Worm (Caenorhabditis elegans) whole organism, L2 larva: ENCODE results near the gene ZK470.4.

Source experiments
- C34F6.9 ChIP-seq: fragments of 150-350 bp; optimal IDR thresholded peaks from 2 replicates; lab custom pipeline; 2014; ENCODE audit warnings: missing biosample characterization, missing genetic modification characterization
- F13H6.1 ChIP-seq: sonication (generic microtip); optimal IDR thresholded peaks from 2 replicates; lab custom pipeline; 2016; ENCODE audit warnings: missing genetic modification characterization, missing compliant biosample characterization
- R02D3.7 ChIP-seq: fragments of 150-350 bp; optimal IDR thresholded peaks from 2 replicates; lab custom pipeline; 2014; ENCODE audit warnings: missing biosample characterization, missing genetic modification characterization
- Y55F3AM.14 ChIP-seq: fragments of 200-800 bp; sonication (Bioruptor generic); optimal IDR thresholded peaks from 2 replicates; lab custom pipeline; 2018; ENCODE audit warnings: mild to moderate bottlenecking, missing genetic modification characterization, missing compliant biosample characterization
- alr-1 ChIP-seq: fragments of 150-350 bp; optimal IDR thresholded peaks from 2 replicates; lab custom pipeline; 2014; ENCODE audit warnings: missing biosample characterization, missing genetic modification characterization
- aly-2 ChIP-seq: fragments of 150-350 bp; optimal IDR thresholded peaks from 2 replicates; lab custom pipeline; 2014; ENCODE audit warnings: missing biosample characterization, missing genetic modification characterization
- blmp-1 ChIP-seq: sonication (generic microtip); optimal IDR thresholded peaks from 2 replicates; lab custom pipeline; 2017; ENCODE audit warnings: missing genetic modification characterization, mild to moderate bottlenecking, missing compliant biosample characterization, antibody characterized with exemption, moderate library complexity; ENCODE audit not compliant: insufficient read depth
- ceh-16 ChIP-seq: fragments of 150-350 bp; optimal IDR thresholded peaks from 2 replicates; lab custom pipeline; 2014; ENCODE audit warnings: missing biosample characterization, missing genetic modification characterization
- ceh-82 ChIP-seq: fragments of 150-350 bp; optimal IDR thresholded peaks from 2 replicates; lab custom pipeline; 2014; ENCODE audit warnings: missing biosample characterization, missing genetic modification characterization
- egl-27 ChIP-seq: sonication (generic microtip); optimal IDR thresholded peaks from 3 replicates; lab custom pipeline; 2017; ENCODE audit warnings: missing biosample characterization, missing genetic modification reagents, missing genetic modification characterization
- elt-1 ChIP-seq: fragments of 150-350 bp; optimal IDR thresholded peaks from 2 replicates; lab custom pipeline; 2014; ENCODE audit warnings: missing biosample characterization, missing genetic modification characterization
- elt-3 ChIP-seq: sonication (generic microtip); optimal IDR thresholded peaks from 2 replicates; lab custom pipeline; 2017; ENCODE audit warnings: missing biosample characterization, missing genetic modification characterization
- fos-1 ChIP-seq: fragments of 150-350 bp; optimal IDR thresholded peaks from 2 replicates; lab custom pipeline; 2014; ENCODE audit warnings: missing biosample characterization, missing genetic modification characterization
- gmeb-1 ChIP-seq: fragments of 150-350 bp; optimal IDR thresholded peaks from 2 replicates; lab custom pipeline; 2014; ENCODE audit warnings: missing biosample characterization, missing genetic modification characterization
- lin-11 ChIP-seq: fragments of 150-350 bp; sonication (generic microtip); optimal IDR thresholded peaks from 2 replicates; lab custom pipeline; 2014; ENCODE audit warnings: missing biosample characterization, missing genetic modification characterization, inconsistent platforms, mixed read lengths
- lin-13 ChIP-seq: fragments of 150-350 bp; optimal IDR thresholded peaks from 2 replicates; lab custom pipeline; 2014; ENCODE audit warnings: missing biosample characterization, missing genetic modification reagents, missing genetic modification characterization
- lin-39 ChIP-seq: fragments of 150-350 bp; optimal IDR thresholded peaks from 2 replicates; lab custom pipeline; 2014; ENCODE audit warnings: missing biosample characterization, missing genetic modification reagents, missing genetic modification characterization
- lsy-2 ChIP-seq, 2 experiments: fragments of 150-350 bp in 1 of 2; sonication (generic microtip) in 1 of 2; optimal IDR thresholded peaks; 2 replicates each; lab custom pipeline; 2014 to 2017; ENCODE audit warnings: missing biosample characterization in 2 of 2, missing genetic modification characterization in 2 of 2
- mab-5 ChIP-seq: fragments of 150-350 bp; optimal IDR thresholded peaks from 2 replicates; lab custom pipeline; 2014; ENCODE audit warnings: missing biosample characterization, missing genetic modification characterization
- mbf-1 ChIP-seq: sonication (generic microtip); optimal IDR thresholded peaks from 2 replicates; lab custom pipeline; 2017; ENCODE audit warnings: missing biosample characterization, missing genetic modification characterization
- mdl-1 ChIP-seq, 2 experiments: fragments of 150-350 bp in 1 of 2; sonication (generic microtip) in 1 of 2; optimal IDR thresholded peaks; 2 replicates each; lab custom pipeline; 2017; ENCODE audit warnings: missing biosample characterization in 2 of 2, missing genetic modification characterization in 2 of 2
- nhr-10 ChIP-seq: sonication (generic microtip); optimal IDR thresholded peaks from 2 replicates; lab custom pipeline; 2017; ENCODE audit warnings: missing biosample characterization, missing genetic modification characterization
- nhr-11 ChIP-seq: fragments of 150-350 bp; optimal IDR thresholded peaks from 2 replicates; lab custom pipeline; 2014; ENCODE audit warnings: missing biosample characterization, missing genetic modification characterization
- nhr-12 ChIP-seq: fragments of 150-350 bp; optimal IDR thresholded peaks from 2 replicates; lab custom pipeline; 2014; ENCODE audit warnings: missing biosample characterization, missing genetic modification characterization
- nhr-129 ChIP-seq: fragments of 150-350 bp; optimal IDR thresholded peaks from 2 replicates; lab custom pipeline; 2014; ENCODE audit warnings: missing biosample characterization, missing genetic modification characterization
- nhr-21 ChIP-seq: fragments of 150-350 bp; optimal IDR thresholded peaks from 2 replicates; lab custom pipeline; 2014; ENCODE audit warnings: missing biosample characterization, missing genetic modification characterization
- nhr-237 ChIP-seq: fragments of 150-350 bp; optimal IDR thresholded peaks from 2 replicates; lab custom pipeline; 2014; ENCODE audit warnings: missing biosample characterization, missing genetic modification characterization
- nhr-25 ChIP-seq: fragments of 150-350 bp; sonication (generic microtip); optimal IDR thresholded peaks from 3 replicates; lab custom pipeline; 2014; ENCODE audit warnings: missing biosample characterization, missing genetic modification characterization
- nhr-6 ChIP-seq: fragments of 150-350 bp; optimal IDR thresholded peaks from 2 replicates; lab custom pipeline; 2014; ENCODE audit warnings: missing biosample characterization, missing genetic modification characterization
- nhr-77 ChIP-seq: fragments of 150-350 bp; optimal IDR thresholded peaks from 2 replicates; lab custom pipeline; 2014; ENCODE audit warnings: missing biosample characterization, missing genetic modification characterization
- sem-4 ChIP-seq: fragments of 150-350 bp; optimal IDR thresholded peaks from 2 replicates; lab custom pipeline; 2014; ENCODE audit warnings: missing biosample characterization, missing genetic modification reagents, missing genetic modification characterization
- skn-1 ChIP-seq: sonication (generic microtip); optimal IDR thresholded peaks from 2 replicates; lab custom pipeline; 2017; ENCODE audit warnings: missing biosample characterization, missing genetic modification characterization
- sma-3 ChIP-seq: sonication (generic microtip); optimal IDR thresholded peaks from 2 replicates; lab custom pipeline; 2016; ENCODE audit warnings: missing genetic modification reagents, missing genetic modification characterization, missing compliant biosample characterization
- sma-9 ChIP-seq, 2 experiments: fragments of 150-350 bp in 1 of 2; sonication (generic microtip) in 1 of 2; optimal IDR thresholded peaks; 2 replicates each; lab custom pipeline; 2014 to 2016; ENCODE audit warnings: missing genetic modification characterization in 2 of 2, mild to moderate bottlenecking in 1 of 2, missing biosample characterization in 1 of 2, missing compliant biosample characterization in 1 of 2, missing genetic modification reagents in 1 of 2, moderate library complexity in 1 of 2
- snpc-4 ChIP-seq: fragments of 150-350 bp; optimal IDR thresholded peaks from 2 replicates; lab custom pipeline; 2014; ENCODE audit warnings: missing biosample characterization, missing genetic modification characterization
- unc-39 ChIP-seq: fragments of 150-350 bp; optimal IDR thresholded peaks from 2 replicates; lab custom pipeline; 2014; ENCODE audit warnings: missing biosample characterization, missing genetic modification characterization
- unc-55 ChIP-seq: fragments of 150-350 bp; sonication (generic microtip); optimal IDR thresholded peaks from 3 replicates; lab custom pipeline; 2014; ENCODE audit warnings: missing biosample characterization, missing genetic modification reagents, missing genetic modification characterization
- unc-62 ChIP-seq: fragments of 150-350 bp; optimal IDR thresholded peaks from 2 replicates; lab custom pipeline; 2014; ENCODE audit warnings: missing biosample characterization, missing genetic modification reagents, missing genetic modification characterization
- zag-1 ChIP-seq: fragments of 150-350 bp; optimal IDR thresholded peaks from 2 replicates; lab custom pipeline; 2014; ENCODE audit warnings: missing biosample characterization, missing genetic modification characterization
- ztf-1 ChIP-seq: fragments of 200-800 bp; sonication (Bioruptor generic); conservative IDR thresholded peaks from 2 replicates; pipeline ENCODE4 v1.3.6; 2022; ENCODE audit warnings: missing genetic modification characterization, missing compliant biosample characterization
- ztf-11 ChIP-seq: sonication (generic microtip); optimal IDR thresholded peaks from 2 replicates; lab custom pipeline; 2017; ENCODE audit warnings: missing biosample characterization, missing genetic modification characterization
- ztf-4 ChIP-seq: fragments of 150-350 bp; optimal IDR thresholded peaks from 2 replicates; lab custom pipeline; 2014; ENCODE audit warnings: missing biosample characterization, missing genetic modification characterization

ZK470.4 gene

ce11 chrX:4154784-4155183 lies 15.2 kb upstream of the ZK470.4 start:
- TF ChIP-seq egl-27 (tag; lab: Kevin White, UChicago), result no peak
- TF ChIP-seq nhr-10 (tag; lab: Kevin White, UChicago), result no peak
- no peak for TF ChIP-seq elt-1
- TF ChIP-seq elt-3 (tag; lab: Kevin White, UChicago), result no peak
- no peak for TF ChIP-seq gmeb-1 (tag; lab: Kevin White, UChicago)
- TF ChIP-seq Y55F3AM.14, result no peak
- TF ChIP-seq ceh-82, result no peak
- TF ChIP-seq sem-4 (tag; lab: Kevin White, UChicago), result no peak
- TF ChIP-seq lin-11, result no peak
- no peak for TF ChIP-seq nhr-6 (tag; lab: Kevin White, UChicago)
- TF ChIP-seq nhr-12, result no peak
- peak; percentile 51 for TF ChIP-seq mab-5 (tag; lab: Kevin White, UChicago)
- TF ChIP-seq unc-39 (tag; lab: Kevin White, UChicago), result no peak
- no peak for TF ChIP-seq unc-62
- peak; percentile 50 for TF ChIP-seq zag-1 (tag; lab: Kevin White, UChicago)
- TF ChIP-seq nhr-77 (tag; lab: Kevin White, UChicago), result no peak
- TF ChIP-seq unc-55 (GFP tag; lab: Kevin White, UChicago), result no peak
- TF ChIP-seq lin-39 (tag; lab: Kevin White, UChicago), result no peak
- TF ChIP-seq ztf-11 (tag; lab: Kevin White, UChicago), result no peak
- peak; percentile 5 for TF ChIP-seq C34F6.9
- no peak for TF ChIP-seq ztf-4 (tag; lab: Kevin White, UChicago)
- no peak for TF ChIP-seq nhr-25 (tag; lab: Kevin White, UChicago)
- no peak for TF ChIP-seq lin-13 (GFP tag; lab: Kevin White, UChicago)
- no peak for TF ChIP-seq nhr-11
- peak; percentile 21 for TF ChIP-seq nhr-129
- TF ChIP-seq sma-3 (GFP tag; lab: Kevin White, UChicago), result no peak
- no peak for TF ChIP-seq mbf-1 (tag; lab: Kevin White, UChicago)
- TF ChIP-seq skn-1, result no peak
- TF ChIP-seq alr-1 (tag; lab: Kevin White, UChicago), result no peak
- TF ChIP-seq aly-2 (tag; lab: Kevin White, UChicago), result no peak
- TF ChIP-seq F13H6.1 (tag; lab: Kevin White, UChicago), result peak; percentile 12
- TF ChIP-seq nhr-21, result no peak
- TF ChIP-seq blmp-1, result no peak
- TF ChIP-seq nhr-237 (tag; lab: Kevin White, UChicago), result no peak
- TF ChIP-seq mdl-1 (tag; optimal IDR thresholded peaks at IDR 0.05; lab: Kevin White, UChicago), result peak in 1 of 2 experiments; percentile 12
- no peak for TF ChIP-seq fos-1 (tag; lab: Kevin White, UChicago)
- no peak for TF ChIP-seq lsy-2 (tag; optimal IDR thresholded peaks at IDR 0.05; lab: Kevin White, UChicago)
- TF ChIP-seq sma-9 (GFP tag; optimal IDR thresholded peaks at IDR 0.05; lab: Kevin White, UChicago), result no peak
- TF ChIP-seq sma-9 (tag; optimal IDR thresholded peaks at IDR 0.05; lab: Kevin White, UChicago), result no peak

- no peak for TF ChIP-seq nhr-77 (tag; lab: Kevin White, UChicago)
- no peak for TF ChIP-seq snpc-4 (tag; lab: Kevin White, UChicago)
These were observed 13.8 kb upstream of the ZK470.4 start, which contains the start of gene nck-1 for ce11 chrX:4153343-4153742. TSS of gene nck-1 (minus strand) at chrX:4153443.

ce11 chrX:4151206-4151605 lies 11.6 kb upstream of the ZK470.4 start:
- TF ChIP-seq lsy-2 (tag; optimal IDR thresholded peaks at IDR 0.05; lab: Kevin White, UChicago), result no peak
- no peak for TF ChIP-seq egl-27 (tag; lab: Kevin White, UChicago)
- TF ChIP-seq lin-13 (GFP tag; lab: Kevin White, UChicago), result no peak
- TF ChIP-seq R02D3.7 (tag; lab: Kevin White, UChicago), result no peak
- TF ChIP-seq ztf-1 (GFP tag; lab: Robert Waterston, UW), result no peak
- TF ChIP-seq Y55F3AM.14, result peak; percentile 13
- TF ChIP-seq ceh-16 (tag; lab: Kevin White, UChicago), result no peak
- TF ChIP-seq sma-9 (GFP tag; optimal IDR thresholded peaks at IDR 0.05; lab: Kevin White, UChicago), result no peak
- no peak for TF ChIP-seq sma-9 (tag; optimal IDR thresholded peaks at IDR 0.05; lab: Kevin White, UChicago)
